Worm (Caenorhabditis elegans) whole organism, L4 larva: ENCODE data around the gene srw-86.

ENCODE experiments used
- D1046.2 ChIP-seq: fragments of 200-800 bp; sonication (Bioruptor generic); IDR thresholded peaks from 2 replicates; pipeline ENCODE4 v1.3.6; 2022; ENCODE audit warnings: missing genetic modification characterization, missing compliant biosample characterization
- F37D6.2 ChIP-seq: sonication (generic microtip); optimal IDR thresholded peaks from 2 replicates; lab custom pipeline; 2016; ENCODE audit warnings: mild to moderate bottlenecking, missing genetic modification characterization, missing compliant biosample characterization
- F44E2.7 ChIP-seq: fragments of 200-800 bp; sonication (Bioruptor generic); IDR thresholded peaks from 2 replicates; pipeline ENCODE4 v2.1.2; 2022; ENCODE audit warnings: missing genetic modification characterization, missing compliant biosample characterization
- F49E8.2 ChIP-seq: sonication (generic microtip); optimal IDR thresholded peaks from 2 replicates; lab custom pipeline; 2016; ENCODE audit warnings: missing compliant biosample characterization, mild to moderate bottlenecking, missing genetic modification characterization, borderline replicate concordance
- T20F7.1 ChIP-seq: fragments of 200-800 bp; sonication (Bioruptor generic); optimal IDR thresholded peaks from 2 replicates; lab custom pipeline; 2018; ENCODE audit warnings: mild to moderate bottlenecking, missing genetic modification characterization, missing compliant biosample characterization
- Y5F2A.4 ChIP-seq: fragments of 200-800 bp; sonication (Bioruptor generic); optimal IDR thresholded peaks from 2 replicates; lab custom pipeline; 2018; ENCODE audit warnings: mild to moderate bottlenecking, missing genetic modification characterization, missing compliant biosample characterization
- Y75B8A.6 ChIP-seq: fragments of 200-800 bp; sonication (Bioruptor generic); IDR thresholded peaks from 2 replicates; pipeline ENCODE4 v1.3.6; 2022; ENCODE audit warnings: missing genetic modification reagents, missing genetic modification characterization, missing compliant biosample characterization
- aly-2 ChIP-seq: sonication (generic microtip); optimal IDR thresholded peaks from 2 replicates; lab custom pipeline; 2018; ENCODE audit warnings: missing biosample characterization, missing genetic modification characterization
- ceh-20 ChIP-seq: fragments of 200-800 bp; sonication (Bioruptor generic); IDR thresholded peaks from 2 replicates; pipeline ENCODE4 v1.3.6; 2022; ENCODE audit warnings: missing genetic modification reagents, missing genetic modification characterization, missing compliant biosample characterization
- ceh-28 ChIP-seq: fragments of 150-350 bp; optimal IDR thresholded peaks from 2 replicates; lab custom pipeline; 2014; ENCODE audit warnings: missing biosample characterization, missing genetic modification reagents, missing genetic modification characterization
- ceh-62 ChIP-seq: sonication (generic microtip); optimal IDR thresholded peaks from 2 replicates; lab custom pipeline; 2017; ENCODE audit warnings: missing biosample characterization, missing genetic modification characterization
- ctbp-1 ChIP-seq: fragments of 200-800 bp; sonication (Bioruptor generic); IDR thresholded peaks from 2 replicates; pipeline ENCODE4 v1.3.6; 2022; ENCODE audit warnings: missing genetic modification reagents, missing genetic modification characterization, missing compliant biosample characterization
- dmd-8 ChIP-seq: fragments of 200-800 bp; sonication (Bioruptor generic); IDR thresholded peaks from 2 replicates; pipeline ENCODE4 v1.3.6; 2022; ENCODE audit warnings: missing genetic modification characterization, missing compliant biosample characterization
- dmd-9 ChIP-seq: fragments of 200-800 bp; sonication (Bioruptor generic); IDR thresholded peaks from 2 replicates; pipeline ENCODE4 v1.3.6; 2022; ENCODE audit warnings: missing genetic modification reagents, missing genetic modification characterization, missing compliant biosample characterization
- dpl-1 ChIP-seq: fragments of 150-350 bp; optimal IDR thresholded peaks from 2 replicates; lab custom pipeline; 2014; ENCODE audit warnings: missing biosample characterization, missing genetic modification reagents, missing genetic modification characterization
- dve-1 ChIP-seq: sonication (generic microtip); optimal IDR thresholded peaks from 2 replicates; lab custom pipeline; 2017; ENCODE audit warnings: antibody characterized with exemption, mild to moderate bottlenecking, missing genetic modification characterization, missing compliant biosample characterization; ENCODE audit not compliant: insufficient read depth
- hif-1 ChIP-seq, 2 experiments: sonication (generic microtip); optimal IDR thresholded peaks; 2 replicates each; lab custom pipeline; 2016 to 2017; ENCODE audit warnings: missing compliant biosample characterization in 2 of 2, missing genetic modification characterization in 2 of 2, missing genetic modification reagents in 2 of 2, missing genotype in 2 of 2, mild to moderate bottlenecking in 1 of 2
- hlh-30 ChIP-seq: sonication (generic microtip); optimal IDR thresholded peaks from 2 replicates; lab custom pipeline; 2017; ENCODE audit warnings: antibody characterized with exemption, mild to moderate bottlenecking, missing genetic modification characterization, missing compliant biosample characterization; ENCODE audit not compliant: insufficient read depth
- hmg-1.1 ChIP-seq: fragments of 200-800 bp; sonication (Bioruptor generic); IDR thresholded peaks from 2 replicates; pipeline ENCODE4 v1.3.6; 2022; ENCODE audit warnings: missing genetic modification reagents, missing genetic modification characterization, missing compliant biosample characterization
- jun-1 ChIP-seq: fragments of 150-350 bp; optimal IDR thresholded peaks from 2 replicates; lab custom pipeline; 2014; ENCODE audit warnings: missing biosample characterization, missing genetic modification reagents, missing genetic modification characterization
- lin-13 ChIP-seq: fragments of 150-350 bp; optimal IDR thresholded peaks from 2 replicates; lab custom pipeline; 2014; ENCODE audit warnings: missing biosample characterization, missing genetic modification reagents, missing genetic modification characterization
- lin-39 ChIP-seq: fragments of 150-350 bp; optimal IDR thresholded peaks from 2 replicates; lab custom pipeline; 2014; ENCODE audit warnings: missing biosample characterization, missing genetic modification reagents, missing genetic modification characterization
- mdt-29 ChIP-seq: fragments of 200-800 bp; sonication (Bioruptor generic); IDR thresholded peaks from 2 replicates; pipeline ENCODE4 v1.3.6; 2022; ENCODE audit warnings: missing genetic modification reagents, missing genetic modification characterization, missing compliant biosample characterization
- nhr-11 ChIP-seq: fragments of 150-350 bp; optimal IDR thresholded peaks from 2 replicates; lab custom pipeline; 2014; ENCODE audit warnings: missing biosample characterization, missing genetic modification characterization
- nhr-111 ChIP-seq: fragments of 200-800 bp; sonication (Bioruptor generic); optimal IDR thresholded peaks from 2 replicates; lab custom pipeline; 2018; ENCODE audit warnings: mild to moderate bottlenecking, missing genetic modification characterization, missing compliant biosample characterization
- nhr-237 ChIP-seq: sonication (generic microtip); optimal IDR thresholded peaks from 2 replicates; lab custom pipeline; 2017; ENCODE audit warnings: missing biosample characterization, missing genetic modification characterization
- nhr-41 ChIP-seq: fragments of 200-800 bp; sonication (Bioruptor generic); IDR thresholded peaks from 2 replicates; pipeline ENCODE4 v1.3.6; 2022; ENCODE audit warnings: missing genetic modification reagents, missing genetic modification characterization, missing compliant biosample characterization
- nhr-48 ChIP-seq: sonication (generic microtip); optimal IDR thresholded peaks from 2 replicates; lab custom pipeline; 2016; ENCODE audit warnings: mild to moderate bottlenecking, missing genetic modification characterization, missing compliant biosample characterization
- nhr-76 ChIP-seq: fragments of 150-350 bp; optimal IDR thresholded peaks from 2 replicates; lab custom pipeline; 2014; ENCODE audit warnings: missing biosample characterization, missing genetic modification characterization
- nhr-77 ChIP-seq: fragments of 150-350 bp; optimal IDR thresholded peaks from 2 replicates; lab custom pipeline; 2014; ENCODE audit warnings: missing biosample characterization, missing genetic modification characterization
- pqm-1 ChIP-seq: sonication (generic microtip); optimal IDR thresholded peaks from 2 replicates; lab custom pipeline; 2017; ENCODE audit warnings: missing biosample characterization, missing genetic modification characterization
- rbr-2 ChIP-seq: sonication (generic microtip); optimal IDR thresholded peaks from 2 replicates; lab custom pipeline; 2016; ENCODE audit warnings: missing genotype, missing genetic modification characterization, missing compliant biosample characterization
- sdz-12 ChIP-seq: fragments of 200-800 bp; sonication (Bioruptor generic); optimal IDR thresholded peaks from 2 replicates; lab custom pipeline; 2018; ENCODE audit warnings: mild to moderate bottlenecking, missing genetic modification characterization, missing compliant biosample characterization
- skn-1 ChIP-seq: fragments of 150-350 bp; optimal IDR thresholded peaks from 2 replicates; lab custom pipeline; 2014; ENCODE audit warnings: missing biosample characterization, missing genetic modification characterization
- snpc-1.2 ChIP-seq: fragments of 200-800 bp; sonication (Bioruptor generic); IDR thresholded peaks from 2 replicates; pipeline ENCODE4 v1.3.6; 2022; ENCODE audit warnings: missing genetic modification reagents, missing genetic modification characterization, missing compliant biosample characterization
- spr-3 ChIP-seq: fragments of 200-800 bp; sonication (Bioruptor generic); optimal IDR thresholded peaks from 2 replicates; lab custom pipeline; 2018; ENCODE audit warnings: mild to moderate bottlenecking, missing genetic modification characterization, missing compliant biosample characterization
- tra-1 ChIP-seq: fragments of 200-800 bp; sonication (Bioruptor generic); IDR thresholded peaks from 2 replicates; pipeline ENCODE4 v1.3.6; 2022; ENCODE audit warnings: missing genetic modification reagents, missing genetic modification characterization, missing compliant biosample characterization
- unc-62 ChIP-seq, 3 experiments: fragments of 150-350 bp in 1 of 3; sonication (generic microtip); optimal IDR thresholded peaks in 2 of 3; peaks in 1 of 3; 1 replicate in 1 of 3; 2 replicates in 2 of 3; lab custom pipeline; 2014 to 2017; ENCODE audit warnings: missing biosample characterization in 3 of 3, missing genetic modification characterization in 3 of 3, missing genetic modification reagents in 3 of 3, missing genotype in 1 of 3
- vab-7 ChIP-seq: fragments of 200-800 bp; sonication (Bioruptor generic); IDR thresholded peaks from 2 replicates; pipeline ENCODE4 v1.3.6; 2022; ENCODE audit warnings: missing genetic modification reagents, missing genetic modification characterization, missing compliant biosample characterization

srw-86 gene

DNA sequence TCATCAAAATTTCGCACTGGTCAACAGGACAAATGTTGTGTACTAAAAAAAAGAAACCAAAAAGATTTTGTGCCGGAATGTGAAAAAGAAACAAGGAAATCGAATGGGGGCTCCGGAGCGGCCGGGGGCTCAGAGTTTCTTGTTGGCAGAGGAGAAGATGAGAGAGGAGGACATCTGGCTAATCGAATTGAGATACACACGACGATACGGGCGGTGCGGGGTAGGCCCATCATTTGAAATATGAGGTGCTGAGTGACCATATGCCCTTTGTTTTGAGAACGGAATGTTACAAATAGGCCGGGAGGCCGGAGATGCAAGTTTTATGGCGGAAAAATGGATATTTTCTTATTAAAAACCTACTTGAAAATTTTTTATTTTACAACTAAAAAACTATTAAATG is 42.5 kb downstream of the srw-86 start:
- no peak for TF ChIP-seq sdz-12
- peak; percentile 22; the same call in 1 of the 2 replicates for TF ChIP-seq ceh-20 (GFP tag; lab: Robert Waterston, UW)
- TF ChIP-seq, all 104 proteins: peak for 1

DNA sequence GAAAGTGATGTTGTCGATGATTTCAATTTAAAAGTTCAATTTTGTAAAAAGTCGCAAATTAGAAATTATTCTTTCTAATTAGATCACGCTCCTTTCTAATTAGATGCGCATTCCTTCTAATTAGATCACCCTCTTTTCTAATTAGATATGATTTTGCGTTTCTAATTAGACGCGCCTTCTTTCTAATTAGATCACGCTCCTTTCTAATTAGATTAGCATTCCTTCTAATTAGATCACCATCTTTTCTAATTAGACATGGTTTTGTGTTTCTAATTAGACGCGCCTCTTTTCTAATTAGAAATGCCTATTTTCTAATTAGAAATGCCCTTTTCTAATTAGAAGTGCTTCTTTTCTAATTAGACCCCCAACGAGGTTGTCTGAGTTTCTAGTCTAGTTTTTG is 43.8 kb downstream of the srw-86 start:
- no peak for TF ChIP-seq jun-1 (tag; lab: Kevin White, UChicago)
- no peak for TF ChIP-seq dve-1 (tag; lab: Kevin White, UChicago)
- no peak for TF ChIP-seq lin-13
- TF ChIP-seq lin-39 (tag; lab: Kevin White, UChicago), result no peak
- no peak for TF ChIP-seq dmd-8 (GFP tag; lab: Robert Waterston, UW)
- no peak for TF ChIP-seq F37D6.2 (tag; lab: Kevin White, UChicago)
- TF ChIP-seq tra-1 (GFP tag; lab: Robert Waterston, UW), result no peak
- TF ChIP-seq nhr-237, result no peak
- no peak for TF ChIP-seq unc-62 (GFP tag; optimal IDR thresholded peaks at IDR 0.05 in 1 of 2; lab: Kevin White, UChicago)
- TF ChIP-seq unc-62 (tag; optimal IDR thresholded peaks at IDR 0.05; lab: Kevin White, UChicago), result no peak

DNA sequence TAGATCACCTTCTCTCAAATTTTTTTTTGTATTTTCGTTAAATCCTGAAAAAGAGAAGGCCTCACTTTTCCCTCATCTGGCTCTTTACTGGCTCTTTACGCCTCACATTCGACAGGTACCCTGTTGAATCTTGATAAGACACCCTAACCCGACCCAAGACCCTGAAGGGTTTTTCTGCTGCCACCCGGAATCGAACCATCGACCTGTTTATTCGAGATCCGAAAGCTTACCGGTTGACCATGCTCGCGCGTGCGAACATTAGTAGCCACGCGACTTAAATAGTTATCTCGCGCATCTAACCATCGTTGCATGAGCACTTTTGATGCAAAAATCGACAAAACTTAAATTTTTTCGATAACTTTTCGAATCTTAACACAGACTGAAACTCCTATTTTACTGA is 45.3 kb downstream of the srw-86 start:
- no peak for TF ChIP-seq dve-1 (tag; lab: Kevin White, UChicago)
- no peak for TF ChIP-seq nhr-111 (GFP tag; lab: Kevin White, UChicago)
- TF ChIP-seq ceh-20 (GFP tag; lab: Robert Waterston, UW), result no peak
- no peak for TF ChIP-seq F44E2.7 (GFP tag; lab: Robert Waterston, UW)
- TF ChIP-seq Y75B8A.6 (GFP tag; lab: Robert Waterston, UW), result no peak
- TF ChIP-seq F49E8.2 (tag; lab: Kevin White, UChicago), result no peak
- TF ChIP-seq hlh-30 (tag; lab: Kevin White, UChicago), result no peak
- TF ChIP-seq nhr-237, result no peak
- TF ChIP-seq Y5F2A.4 (GFP tag; lab: Kevin White, UChicago), result no peak
- TF ChIP-seq aly-2 (tag; lab: Kevin White, UChicago), result no peak
- no peak for TF ChIP-seq pqm-1 (tag; lab: Kevin White, UChicago)
- no peak for TF ChIP-seq nhr-77 (tag; lab: Kevin White, UChicago)
- TF ChIP-seq mdt-29 (GFP tag; lab: Robert Waterston, UW), result no peak
- TF ChIP-seq dpl-1, result no peak
- no peak for TF ChIP-seq T20F7.1
- no peak for TF ChIP-seq dmd-9
- no peak for TF ChIP-seq spr-3
- no peak for TF ChIP-seq jun-1 (tag; lab: Kevin White, UChicago)
- no peak for TF ChIP-seq rbr-2 (tag; lab: Kevin White, UChicago)

DNA sequence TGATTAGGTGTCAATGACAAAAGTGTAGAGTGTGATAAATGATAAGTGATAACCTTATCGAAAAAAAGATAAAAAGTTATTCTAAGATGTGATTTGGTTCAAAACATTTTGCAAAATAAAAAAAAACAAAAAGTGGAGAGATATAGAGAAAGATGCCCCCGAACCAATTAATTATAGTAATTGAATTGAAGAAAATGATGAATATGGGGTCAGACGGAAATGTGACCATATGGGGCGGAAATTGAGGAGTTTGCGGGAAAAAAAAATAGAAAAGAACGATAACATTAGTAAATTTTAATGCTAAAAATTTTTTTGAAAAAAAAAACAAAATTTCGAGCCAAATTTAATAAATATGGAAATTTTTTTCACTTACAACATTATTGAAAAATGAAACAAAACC is 46.0 kb downstream of the srw-86 start:
- no peak for TF ChIP-seq ceh-20 (GFP tag; lab: Robert Waterston, UW)
- TF ChIP-seq vab-7 (GFP tag; lab: Robert Waterston, UW), result no peak
- no peak for TF ChIP-seq snpc-1.2 (GFP tag; lab: Robert Waterston, UW)

DNA sequence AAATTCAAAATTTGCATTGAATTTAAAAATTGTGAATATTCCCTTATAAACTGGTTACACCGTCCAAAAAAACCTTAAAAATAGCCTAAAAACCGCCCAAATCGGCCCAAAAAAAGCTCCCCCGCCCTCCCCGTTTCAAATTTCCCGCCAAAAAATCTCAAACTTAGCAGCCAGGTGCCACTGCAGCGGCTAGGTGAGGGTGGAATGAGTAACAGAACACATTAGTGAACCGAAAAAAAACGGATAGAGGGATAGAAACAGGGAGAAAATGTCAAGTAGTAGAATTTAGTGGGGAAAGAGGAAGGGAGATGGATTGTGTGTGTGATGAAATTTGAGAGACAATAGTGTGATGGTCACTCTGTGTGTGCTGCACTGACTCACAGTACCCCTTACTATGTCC is 48.6 kb downstream of the srw-86 start:
- TF ChIP-seq skn-1 (tag; lab: Kevin White, UChicago) (no peak), hmg-1.1 (no peak), nhr-76 (tag; lab: Kevin White, UChicago) (no peak), ceh-28 (no peak), mdt-29 (GFP tag; lab: Robert Waterston, UW) (no peak), vab-7 (GFP tag; lab: Robert Waterston, UW) (no peak), ceh-62 (no peak), ceh-20 (GFP tag; lab: Robert Waterston, UW) (no peak), nhr-11 (tag; lab: Kevin White, UChicago) (no peak), hif-1 (tag; optimal IDR thresholded peaks at IDR 0.05; lab: Kevin White, UChicago) (no peak), hlh-30 (tag; lab: Kevin White, UChicago) (no peak), ctbp-1 (GFP tag; lab: Robert Waterston, UW) (no peak), D1046.2 (GFP tag; lab: Robert Waterston, UW) (no peak), nhr-48 (tag; lab: Kevin White, UChicago) (no peak), nhr-41 (GFP tag; lab: Robert Waterston, UW) (no peak)
